Fruit fly (Drosophila melanogaster) whole organism, embryonic: ENCODE measurements around the gene CG32642.

Experiments used
- Antp ChIP-seq: fragments of 200-800 bp; sonication (Bioruptor generic); optimal IDR thresholded peaks from 3 replicates; lab custom pipeline; 2016; ENCODE audit warnings: missing biosample characterization, missing genetic modification characterization
- Bdp1 ChIP-seq: fragments of 200-800 bp; sonication (Bioruptor generic); optimal IDR thresholded peaks from 3 replicates; lab custom pipeline; 2016; ENCODE audit warnings: missing biosample characterization, missing genetic modification characterization
- CG1024 ChIP-seq: fragments of 200-800 bp; sonication (Bioruptor generic); IDR thresholded peaks from 2 replicates; pipeline ENCODE4 v1.3.6; 2022; ENCODE audit warnings: missing biosample characterization, missing genetic modification characterization
- CG10366 ChIP-seq: fragments of 200-800 bp; sonication (Bioruptor generic); IDR thresholded peaks from 2 replicates; pipeline ENCODE4 v1.3.6; 2022; ENCODE audit warnings: missing biosample characterization, missing genetic modification characterization
- CG11560 ChIP-seq: fragments of 200-800 bp; sonication (Bioruptor generic); IDR thresholded peaks from 3 replicates; pipeline ENCODE4 v1.3.6; 2022; ENCODE audit warnings: missing biosample characterization, missing genetic modification characterization
- CG11696 ChIP-seq: fragments of 200-800 bp; sonication (Bioruptor generic); IDR thresholded peaks from 2 replicates; pipeline ENCODE4 v1.3.6; 2022; ENCODE audit warnings: missing biosample characterization, missing genetic modification characterization
- CG13123 ChIP-seq: fragments of 200-800 bp; sonication (Bioruptor generic); optimal IDR thresholded peaks from 2 replicates; lab custom pipeline; 2016; ENCODE audit warnings: missing biosample characterization, missing genetic modification characterization
- CG15696 ChIP-seq: fragments of 200-800 bp; sonication (Bioruptor generic); optimal IDR thresholded peaks from 2 replicates; lab custom pipeline; 2019; ENCODE audit warnings: missing biosample characterization, mild to moderate bottlenecking, missing genetic modification characterization, moderate library complexity
- CG17612 ChIP-seq: fragments of 200-800 bp; sonication (Bioruptor generic); IDR thresholded peaks from 2 replicates; pipeline ENCODE4 v1.3.6; 2022; ENCODE audit warnings: missing biosample characterization, missing genetic modification characterization
- CG1792 ChIP-seq: fragments of 200-800 bp; sonication (Bioruptor generic); optimal IDR thresholded peaks from 2 replicates; lab custom pipeline; 2016; ENCODE audit warnings: missing biosample characterization, missing genetic modification characterization
- CG18011 ChIP-seq: fragments of 200-800 bp; sonication (Bioruptor generic); optimal IDR thresholded peaks from 2 replicates; lab custom pipeline; 2017; ENCODE audit warnings: missing biosample characterization, missing genetic modification characterization, mild to moderate bottlenecking, moderate library complexity, missing genotype
- CG18476 ChIP-seq: fragments of 200-800 bp; sonication (Bioruptor generic); optimal IDR thresholded peaks from 2 replicates; lab custom pipeline; 2016; ENCODE audit warnings: missing biosample characterization, mild to moderate bottlenecking, missing genetic modification characterization
- CG2120 ChIP-seq: fragments of 200-800 bp; sonication (Bioruptor generic); optimal IDR thresholded peaks from 3 replicates; lab custom pipeline; 2016; ENCODE audit warnings: missing biosample characterization, missing genetic modification characterization
- CG2129 ChIP-seq: fragments of 200-800 bp; sonication (Bioruptor generic); IDR thresholded peaks from 2 replicates; pipeline ENCODE4 v1.3.6; 2022; ENCODE audit warnings: missing biosample characterization, missing genetic modification characterization; ENCODE audit not compliant: partially characterized antibody
- CG2678 ChIP-seq: fragments of 200-800 bp; sonication (Bioruptor generic); optimal IDR thresholded peaks from 3 replicates; lab custom pipeline; 2019; ENCODE audit warnings: missing biosample characterization, mild to moderate bottlenecking, missing genetic modification characterization, moderate library complexity
- CG30020 ChIP-seq: fragments of 200-800 bp; optimal IDR thresholded peaks from 2 replicates; lab custom pipeline; 2019; ENCODE audit warnings: missing biosample characterization, mild to moderate bottlenecking, missing genetic modification characterization, moderate library complexity
- CG32532 ChIP-seq: fragments of 200-800 bp; sonication (Bioruptor generic); IDR thresholded peaks from 2 replicates; pipeline ENCODE4 v1.3.6; 2022; ENCODE audit warnings: missing biosample characterization, missing genetic modification characterization
- CG7372 ChIP-seq: fragments of 200-800 bp; sonication (Bioruptor generic); IDR thresholded peaks from 2 replicates; pipeline ENCODE4 v1.3.6; 2022; ENCODE audit warnings: missing biosample characterization, missing genetic modification characterization
- CG9932 ChIP-seq: fragments of 200-800 bp; sonication (Bioruptor generic); IDR thresholded peaks from 2 replicates; pipeline ENCODE4 v1.3.6; 2022; ENCODE audit warnings: missing biosample characterization, missing genetic modification characterization
- D ChIP-seq, 2 experiments: fragments of 200-800 bp in 1 of 2; fragments of >200 bp in 1 of 2; sonication (Bioruptor generic) in 1 of 2; optimal IDR thresholded peaks; 2 replicates in 1 of 2; 3 replicates in 1 of 2; lab custom pipeline; 2017; ENCODE audit warnings: mild to moderate bottlenecking in 1 of 2, missing biosample characterization in 1 of 2, missing genetic modification characterization in 1 of 2, missing genetic modification reagents in 1 of 2
- Doc3 ChIP-seq: fragments of 200-800 bp; sonication (Bioruptor generic); IDR thresholded peaks from 3 replicates; pipeline ENCODE4 v1.3.6; 2022; ENCODE audit warnings: missing biosample characterization, missing genetic modification characterization; ENCODE audit not compliant: partially characterized antibody
- Ets65A ChIP-seq: fragments of 200-800 bp; sonication (Bioruptor generic); peaks from one replicate; lab custom pipeline; 2016; ENCODE audit warnings: missing biosample characterization, missing genetic modification characterization
- Fer1 ChIP-seq: fragments of 200-800 bp; sonication (Bioruptor generic); optimal IDR thresholded peaks from 2 replicates; lab custom pipeline; 2017; ENCODE audit warnings: missing biosample characterization, mild to moderate bottlenecking, missing genetic modification characterization
- Gsc ChIP-seq: fragments of 200-800 bp; sonication (Bioruptor generic); IDR thresholded peaks from 2 replicates; pipeline ENCODE4 v1.3.6; 2022; ENCODE audit warnings: missing biosample characterization, missing genetic modification characterization
- HmgD ChIP-seq: fragments of 200-800 bp; sonication (Bioruptor generic); optimal IDR thresholded peaks from 3 replicates; lab custom pipeline; 2016; ENCODE audit warnings: missing biosample characterization, missing genetic modification characterization
- Nf-YB ChIP-seq: fragments of 200-800 bp; sonication (Bioruptor generic); optimal IDR thresholded peaks from 3 replicates; lab custom pipeline; 2019; ENCODE audit warnings: missing biosample characterization, mild to moderate bottlenecking, missing genetic modification characterization, moderate library complexity
- NfI ChIP-seq: fragments of 200-800 bp; sonication (Bioruptor generic); optimal IDR thresholded peaks from 3 replicates; lab custom pipeline; 2018; ENCODE audit warnings: missing biosample characterization, mild to moderate bottlenecking, missing genetic modification characterization, moderate library complexity
- Opbp ChIP-seq: fragments of 200-800 bp; sonication (Bioruptor generic); IDR thresholded peaks from 3 replicates; pipeline ENCODE4 v1.3.6; 2022; ENCODE audit warnings: missing biosample characterization, missing genetic modification characterization; ENCODE audit not compliant: partially characterized antibody
- Pdp1 ChIP-seq, 2 experiments: fragments of 200-800 bp; sonication (Bioruptor generic); optimal IDR thresholded peaks; 3 replicates each; lab custom pipeline; 2016; ENCODE audit warnings: missing biosample characterization in 2 of 2, missing genetic modification characterization in 2 of 2, mild to moderate bottlenecking in 1 of 2, moderate library complexity in 1 of 2
- Scr ChIP-seq: fragments of 200-800 bp; sonication (Bioruptor generic); IDR thresholded peaks from 2 replicates; pipeline ENCODE4 v1.3.6; 2022; ENCODE audit warnings: missing biosample characterization, missing genetic modification characterization; ENCODE audit not compliant: partially characterized antibody
- Sox100B ChIP-seq: fragments of 200-800 bp; sonication (Bioruptor generic); optimal IDR thresholded peaks from 3 replicates; lab custom pipeline; 2018; ENCODE audit warnings: missing biosample characterization, mild to moderate bottlenecking, missing genetic modification characterization
- Sox102F ChIP-seq: fragments of 200-800 bp; sonication (Bioruptor generic); optimal IDR thresholded peaks from 2 replicates; lab custom pipeline; 2018; ENCODE audit warnings: missing biosample characterization, mild to moderate bottlenecking, missing genetic modification characterization, moderate library complexity
- Ssrp ChIP-seq: fragments of 200-800 bp; sonication (Bioruptor generic); optimal IDR thresholded peaks from 2 replicates; lab custom pipeline; 2018; ENCODE audit warnings: missing biosample characterization, mild to moderate bottlenecking, missing genetic modification characterization, moderate library complexity
- Xbp1 ChIP-seq: fragments of 200-800 bp; sonication (Bioruptor generic); optimal IDR thresholded peaks from 3 replicates; lab custom pipeline; 2016; ENCODE audit warnings: missing biosample characterization, mild to moderate bottlenecking, missing genetic modification characterization
- az2 ChIP-seq: fragments of 200-800 bp; sonication (Bioruptor generic); optimal IDR thresholded peaks from 3 replicates; lab custom pipeline; 2016; ENCODE audit warnings: missing biosample characterization, missing genetic modification characterization
- croc ChIP-seq: fragments of 200-800 bp; sonication (Bioruptor generic); conservative IDR thresholded peaks from 3 replicates; pipeline ENCODE4 v1.3.6; 2022; ENCODE audit warnings: missing biosample characterization, missing genetic modification characterization
- dmrt99B ChIP-seq: fragments of 200-800 bp; sonication (Bioruptor generic); optimal IDR thresholded peaks from 2 replicates; lab custom pipeline; 2018; ENCODE audit warnings: missing biosample characterization, mild to moderate bottlenecking, missing genetic modification characterization, moderate library complexity
- fd64A ChIP-seq: fragments of 200-800 bp; sonication (Bioruptor generic); optimal IDR thresholded peaks from 3 replicates; lab custom pipeline; 2018; ENCODE audit warnings: missing biosample characterization, mild to moderate bottlenecking, missing genetic modification characterization
- ken ChIP-seq: fragments of 200-800 bp; sonication (Bioruptor generic); IDR thresholded peaks from 3 replicates; pipeline ENCODE4 v1.3.6; 2022; ENCODE audit warnings: missing biosample characterization, missing genetic modification characterization
- mirr ChIP-seq: fragments of 200-800 bp; sonication (Bioruptor generic); optimal IDR thresholded peaks from 3 replicates; lab custom pipeline; 2018; ENCODE audit warnings: missing biosample characterization, mild to moderate bottlenecking, missing genetic modification characterization
- onecut ChIP-seq: fragments of 200-800 bp; sonication (Bioruptor generic); IDR thresholded peaks from 2 replicates; pipeline ENCODE4 v1.3.6; 2022; ENCODE audit warnings: missing biosample characterization, missing genetic modification characterization
- pnt ChIP-seq: fragments of 200-800 bp; sonication (Bioruptor generic); optimal IDR thresholded peaks from 3 replicates; lab custom pipeline; 2016; ENCODE audit warnings: missing biosample characterization, missing genetic modification characterization
- ranshi ChIP-seq: fragments of 200-800 bp; sonication (Bioruptor generic); IDR thresholded peaks from 2 replicates; pipeline ENCODE4 v1.3.6; 2022; ENCODE audit warnings: missing biosample characterization, missing genetic modification characterization
- run ChIP-seq: fragments of 200-800 bp; sonication (Bioruptor generic); optimal IDR thresholded peaks from 3 replicates; lab custom pipeline; 2018; ENCODE audit warnings: missing biosample characterization, mild to moderate bottlenecking, missing genetic modification characterization
- sna ChIP-seq: fragments of 200-800 bp; sonication (Bioruptor generic); IDR thresholded peaks from 2 replicates; pipeline ENCODE4 v1.3.6; 2022; ENCODE audit warnings: missing biosample characterization, missing genetic modification characterization; ENCODE audit not compliant: partially characterized antibody
- sob ChIP-seq: fragments of 200-800 bp; sonication (Bioruptor generic); IDR thresholded peaks from 2 replicates; pipeline ENCODE4 v1.3.6; 2022; ENCODE audit warnings: missing biosample characterization, missing genetic modification characterization
- sr ChIP-seq: fragments of 200-800 bp; sonication (Bioruptor generic); IDR thresholded peaks from 3 replicates; pipeline ENCODE4 v1.3.6; 2022; ENCODE audit warnings: missing biosample characterization, missing genetic modification characterization
- zfh1 ChIP-seq: fragments of 200-800 bp; sonication (Bioruptor generic); IDR thresholded peaks from 3 replicates; pipeline ENCODE4 v1.3.6; 2022; ENCODE audit warnings: missing biosample characterization, missing genetic modification characterization

Gene CG32642

DNA sequence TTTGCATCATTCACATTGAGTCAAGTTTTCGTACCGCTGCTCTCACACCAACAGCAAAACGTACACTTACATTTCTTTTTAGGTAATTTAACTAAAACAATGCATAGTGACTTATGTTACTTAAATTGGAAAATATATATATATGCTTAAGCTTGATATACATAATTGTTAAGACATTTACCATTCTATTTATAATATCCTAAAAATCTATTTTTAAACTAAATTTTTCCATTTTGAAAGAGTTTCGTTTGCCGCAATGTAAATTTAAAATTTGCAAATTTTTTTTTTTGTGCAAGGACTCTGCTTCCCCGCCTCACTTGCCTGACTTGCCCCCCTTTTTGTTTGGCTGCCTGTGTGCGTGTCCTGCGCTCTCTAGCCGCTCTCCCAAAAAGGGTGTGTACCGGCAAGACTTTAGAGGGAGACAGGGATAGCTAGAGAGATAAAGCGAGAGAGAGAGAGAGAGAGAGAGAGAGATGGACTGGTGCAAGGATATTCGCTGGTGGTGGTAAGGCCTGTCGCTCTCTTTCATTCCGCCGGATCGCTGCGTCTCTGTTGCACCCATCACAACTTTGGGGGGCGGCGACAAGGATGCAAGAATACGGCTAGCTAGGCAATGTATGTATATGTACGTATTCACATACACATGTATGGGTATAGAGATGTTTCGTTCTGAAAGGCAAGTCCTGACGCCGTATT is 21.0 kb upstream of the CG32642 start (continued):
- TF ChIP-seq D (optimal IDR thresholded peaks at IDR 0.05; lab: Kevin White, UChicago) (peak; percentile 84), D (GFP tag; optimal IDR thresholded peaks at IDR 0.05; lab: Kevin White, UChicago) (no peak), CG13123 (GFP tag; lab: Kevin White, UChicago) (no peak), Antp (GFP tag; lab: Kevin White, UChicago) (no peak), sna (GFP tag; lab: Robert Waterston, UW) (no peak), CG15696 (no peak), CG7372 (GFP tag; lab: Robert Waterston, UW) (no peak), Opbp (GFP tag; lab: Robert Waterston, UW) (no peak), zfh1 (GFP tag; lab: Robert Waterston, UW) (no peak), CG11696 (no peak), NfI (GFP tag; lab: Kevin White, UChicago) (peak; percentile 4), pnt (no peak), dmrt99B (tag; lab: Kevin White, UChicago) (peak; percentile 73), CG30020 (tag; lab: Kevin White, UChicago) (no peak), sob (GFP tag; lab: Robert Waterston, UW) (no peak), Sox100B (peak; percentile 59), CG1792 (no peak), CG9932 (GFP tag; lab: Robert Waterston, UW) (peak; percentile 43), CG2129 (no peak), HmgD (GFP tag; lab: Kevin White, UChicago) (no peak), Fer1 (peak; percentile 64), az2 (GFP tag; lab: Kevin White, UChicago) (no peak), sr (GFP tag; lab: Robert Waterston, UW) (no peak), Scr (GFP tag; lab: Robert Waterston, UW) (no peak), CG11560 (no peak), Nf-YB (GFP tag; lab: Kevin White, UChicago) (peak; percentile 76), Bdp1 (GFP tag; lab: Kevin White, UChicago) (no peak), Doc3 (GFP tag; lab: Robert Waterston, UW) (no peak), CG2678 (tag; lab: Kevin White, UChicago) (peak; percentile 76)
- TF ChIP-seq, all 482 proteins: peak for 122

DNA sequence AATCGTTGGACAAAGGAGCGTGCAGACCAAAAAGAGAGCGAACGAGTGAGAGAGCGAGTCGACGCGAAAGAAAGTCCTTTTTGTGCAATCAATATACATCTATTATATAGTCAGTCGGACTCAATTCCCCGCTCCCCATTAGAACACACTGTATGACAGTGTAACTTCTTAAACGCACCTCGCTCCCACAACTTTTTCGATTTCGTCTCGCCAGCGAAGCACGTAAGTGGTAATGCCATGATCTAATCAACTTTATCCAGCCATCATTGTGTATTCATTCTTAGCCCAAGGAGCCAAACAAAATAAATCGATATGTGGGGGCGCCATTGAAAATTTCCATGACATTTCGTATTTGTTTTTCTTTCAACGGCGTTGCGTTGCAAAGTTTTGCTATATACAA is 20.0 kb upstream of the CG32642 start:
- peak; percentile 49; the same call in 1 of the 2 replicates for TF ChIP-seq onecut (GFP tag; lab: Robert Waterston, UW)
- TF ChIP-seq Ets65A (GFP tag; lab: Kevin White, UChicago), result peak; percentile 58
- no peak for TF ChIP-seq sob (GFP tag; lab: Robert Waterston, UW)
- peak; percentile 66 for TF ChIP-seq CG18476
- no peak for TF ChIP-seq Xbp1 (GFP tag; lab: Kevin White, UChicago)

DNA sequence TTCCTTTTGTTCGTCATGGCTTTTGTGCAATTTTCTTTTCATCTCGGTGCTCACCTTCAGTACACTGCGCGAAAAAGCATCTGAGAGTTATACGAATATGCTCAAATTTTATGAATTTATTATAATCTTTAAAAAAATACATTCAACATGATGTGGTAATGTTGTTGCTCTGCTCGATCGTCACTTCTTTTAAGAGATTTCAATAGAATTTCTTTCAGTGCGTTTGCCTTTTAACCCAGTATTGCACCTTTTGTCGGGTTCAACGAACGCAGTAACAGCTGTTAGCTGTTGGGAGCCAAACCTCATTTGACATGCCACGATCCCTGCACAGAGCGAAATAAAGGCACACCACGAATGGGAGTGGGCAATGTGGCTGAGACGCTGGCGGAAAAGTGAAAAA is 19.1 kb upstream of the CG32642 start:
- TF ChIP-seq Scr (GFP tag; lab: Robert Waterston, UW), result no peak
- TF ChIP-seq Pdp1 (GFP tag; optimal IDR thresholded peaks at IDR 0.05; lab: Kevin White, UChicago), result no peak
- TF ChIP-seq ken, result no peak
- TF ChIP-seq Sox102F, result no peak
- no peak for TF ChIP-seq Gsc (GFP tag; lab: Robert Waterston, UW)
- TF ChIP-seq fd64A (GFP tag; lab: Kevin White, UChicago), result no peak
- no peak for TF ChIP-seq CG2120 (GFP tag; lab: Kevin White, UChicago)
- TF ChIP-seq CG1792, result no peak
- no peak for TF ChIP-seq CG10366 (GFP tag; lab: Robert Waterston, UW)
- TF ChIP-seq Ssrp (tag; lab: Kevin White, UChicago), result no peak
- no peak for TF ChIP-seq ranshi (GFP tag; lab: Robert Waterston, UW)
- TF ChIP-seq CG1024 (GFP tag; lab: Robert Waterston, UW), result no peak
- TF ChIP-seq mirr (GFP tag; lab: Kevin White, UChicago), result no peak
- no peak for TF ChIP-seq CG17612 (GFP tag; lab: Robert Waterston, UW)
- TF ChIP-seq run, result no peak
- TF ChIP-seq CG18011 (GFP tag; lab: Kevin White, UChicago), result no peak
- TF ChIP-seq croc, result no peak
- TF ChIP-seq CG32532 (GFP tag; lab: Robert Waterston, UW), result no peak
